Fruit fly (Drosophila melanogaster) whole organism, embryonic: ENCODE results near the gene aru.
A peak's percentile ranks its signal among the peaks of the same experiment; 100 is the strongest.

Experiments
- ATbp ChIP-seq: fragments of 200-800 bp; sonication (Bioruptor generic); optimal IDR thresholded peaks from 2 replicates; lab custom pipeline; 2017; ENCODE audit warnings: missing biosample characterization, mild to moderate bottlenecking, missing genetic modification characterization, missing genetic modification reagents
- Ada2b ChIP-seq: fragments of 200-800 bp; sonication (Bioruptor generic); IDR thresholded peaks from 2 replicates; pipeline ENCODE4 v1.3.6; 2022; ENCODE audit warnings: missing biosample characterization, missing genetic modification characterization
- Bteb2 ChIP-seq: fragments of 200-800 bp; sonication (Bioruptor generic); optimal IDR thresholded peaks from 2 replicates; lab custom pipeline; 2016; ENCODE audit warnings: missing biosample characterization, missing genetic modification characterization
- CG11247 ChIP-seq: fragments of 200-800 bp; sonication (Bioruptor generic); IDR thresholded peaks from 2 replicates; pipeline ENCODE4 v1.3.6; 2022; ENCODE audit warnings: missing biosample characterization, missing genetic modification characterization
- CG12104 ChIP-seq: fragments of 200-800 bp; sonication (Bioruptor generic); optimal IDR thresholded peaks from 3 replicates; lab custom pipeline; 2016; ENCODE audit warnings: missing biosample characterization, missing genetic modification characterization
- CG12299 ChIP-seq: fragments of 200-800 bp; sonication (Bioruptor generic); optimal IDR thresholded peaks from 2 replicates; lab custom pipeline; 2018; ENCODE audit warnings: missing biosample characterization, mild to moderate bottlenecking, missing genetic modification characterization
- CG12659 ChIP-seq: fragments of 200-800 bp; sonication (Bioruptor generic); optimal IDR thresholded peaks from 3 replicates; lab custom pipeline; 2017; ENCODE audit warnings: mild to moderate bottlenecking, missing biosample characterization, missing genetic modification reagents, missing genetic modification characterization
- CG13894 ChIP-seq: fragments of 200-800 bp; sonication (Bioruptor generic); optimal IDR thresholded peaks from 3 replicates; lab custom pipeline; 2018; ENCODE audit warnings: missing biosample characterization, mild to moderate bottlenecking, missing genetic modification characterization, moderate library complexity
- CG15073 ChIP-seq: fragments of 200-800 bp; sonication (Bioruptor generic); optimal IDR thresholded peaks from 2 replicates; lab custom pipeline; 2016; ENCODE audit warnings: missing biosample characterization, missing genetic modification characterization
- CG1529 ChIP-seq: fragments of 200-800 bp; sonication (Bioruptor generic); optimal IDR thresholded peaks from 3 replicates; lab custom pipeline; 2018; ENCODE audit warnings: missing biosample characterization, missing genetic modification characterization
- CG17568 ChIP-seq: fragments of 200-800 bp; sonication (Bioruptor generic); optimal IDR thresholded peaks from 2 replicates; lab custom pipeline; 2018; ENCODE audit warnings: missing biosample characterization, mild to moderate bottlenecking, missing genetic modification characterization, moderate library complexity
- CG3163 ChIP-seq: fragments of 200-800 bp; sonication (Bioruptor generic); optimal IDR thresholded peaks from 3 replicates; lab custom pipeline; 2016; ENCODE audit warnings: missing biosample characterization, missing genetic modification characterization
- CG32772 ChIP-seq: fragments of 200-800 bp; sonication (Bioruptor generic); IDR thresholded peaks from 2 replicates; pipeline ENCODE4 v1.3.6; 2022; ENCODE audit warnings: missing biosample characterization, missing genetic modification characterization
- CG3281 ChIP-seq: fragments of 200-800 bp; sonication (Bioruptor generic); optimal IDR thresholded peaks from 3 replicates; lab custom pipeline; 2017; ENCODE audit warnings: missing biosample characterization, mild to moderate bottlenecking, missing genetic modification characterization
- CG34224 ChIP-seq: fragments of 200-800 bp; sonication (Bioruptor generic); IDR thresholded peaks from 3 replicates; pipeline ENCODE4 v1.3.6; 2022; ENCODE audit warnings: missing biosample characterization, missing genetic modification characterization; ENCODE audit not compliant: partially characterized antibody
- CG4328 ChIP-seq: fragments of 200-800 bp; sonication (Bioruptor generic); optimal IDR thresholded peaks from 3 replicates; lab custom pipeline; 2017; ENCODE audit warnings: missing biosample characterization, missing genetic modification reagents, missing genetic modification characterization
- CG7556 ChIP-seq: fragments of 200-800 bp; sonication (Bioruptor generic); optimal IDR thresholded peaks from 2 replicates; lab custom pipeline; 2017; ENCODE audit warnings: missing biosample characterization, mild to moderate bottlenecking, missing genetic modification characterization
- CG7928 ChIP-seq: fragments of 200-800 bp; sonication (Bioruptor generic); optimal IDR thresholded peaks from 2 replicates; lab custom pipeline; 2017; ENCODE audit warnings: missing biosample characterization, mild to moderate bottlenecking, missing genetic modification characterization
- D19A ChIP-seq: fragments of 200-800 bp; optimal IDR thresholded peaks from 3 replicates; lab custom pipeline; 2019; ENCODE audit warnings: missing biosample characterization, mild to moderate bottlenecking, missing genetic modification characterization, moderate library complexity
- Deaf1 ChIP-seq: fragments of 200-800 bp; optimal IDR thresholded peaks from 3 replicates; lab custom pipeline; 2019; ENCODE audit warnings: missing biosample characterization, mild to moderate bottlenecking, missing genetic modification characterization, moderate library complexity
- E2f1 ChIP-seq: fragments of 200-800 bp; sonication (Bioruptor generic); IDR thresholded peaks from 2 replicates; pipeline ENCODE4 v1.3.6; 2022; ENCODE audit warnings: missing biosample characterization, missing genetic modification characterization
- Jarid2 ChIP-seq: fragments of 200-800 bp; sonication (Bioruptor generic); optimal IDR thresholded peaks from 3 replicates; lab custom pipeline; 2017; ENCODE audit warnings: mild to moderate bottlenecking, missing biosample characterization, missing genetic modification reagents, missing genetic modification characterization
- Lhr ChIP-seq: fragments of 200-800 bp; sonication (Bioruptor generic); optimal IDR thresholded peaks from 3 replicates; lab custom pipeline; 2017; ENCODE audit warnings: mild to moderate bottlenecking, missing biosample characterization, missing genetic modification reagents, missing genetic modification characterization
- Lpt ChIP-seq: fragments of >200 bp; optimal IDR thresholded peaks from 2 replicates; lab custom pipeline; 2018; ENCODE audit warnings: missing biosample characterization, missing genetic modification characterization
- Med ChIP-seq: fragments of 200-800 bp; sonication (Bioruptor generic); peaks from one replicate; lab custom pipeline; 2016; ENCODE audit warnings: missing biosample characterization, missing genetic modification characterization, mild to moderate bottlenecking, inconsistent platforms, moderate library complexity
- Pdp1 ChIP-seq, 2 experiments: fragments of 200-800 bp; sonication (Bioruptor generic); optimal IDR thresholded peaks; 3 replicates each; lab custom pipeline; 2016; ENCODE audit warnings: missing biosample characterization in 2 of 2, missing genetic modification characterization in 2 of 2, mild to moderate bottlenecking in 1 of 2, moderate library complexity in 1 of 2
- Stat92E ChIP-seq, 3 experiments: fragments of >200 bp in 2 of 3; fragments of 200-800 bp in 1 of 3; sonication (Bioruptor generic) in 1 of 3; optimal IDR thresholded peaks; 2 replicates each; lab custom pipeline; 2017 to 2019; ENCODE audit warnings: missing biosample characterization in 3 of 3, missing genetic modification characterization in 3 of 3, mild to moderate bottlenecking in 1 of 3, moderate library complexity in 1 of 3
- Xbp1 ChIP-seq: fragments of 200-800 bp; sonication (Bioruptor generic); optimal IDR thresholded peaks from 3 replicates; lab custom pipeline; 2016; ENCODE audit warnings: missing biosample characterization, mild to moderate bottlenecking, missing genetic modification characterization
- al ChIP-seq: fragments of 200-800 bp; sonication (Bioruptor generic); IDR thresholded peaks from 2 replicates; pipeline ENCODE4 v1.3.6; 2022; ENCODE audit warnings: missing biosample characterization, missing genetic modification characterization
- ap ChIP-seq: fragments of 200-800 bp; sonication (Bioruptor generic); IDR thresholded peaks from 2 replicates; pipeline ENCODE4 v1.3.6; 2022; ENCODE audit warnings: missing biosample characterization, missing genetic modification characterization
- chinmo ChIP-seq: fragments of 200-800 bp; sonication (Bioruptor generic); IDR thresholded peaks from 4 replicates; pipeline ENCODE4 v1.3.6; 2022; ENCODE audit warnings: missing biosample characterization, missing genetic modification characterization; ENCODE audit not compliant: partially characterized antibody
- chn ChIP-seq: fragments of 200-800 bp; sonication (Bioruptor generic); optimal IDR thresholded peaks from 2 replicates; lab custom pipeline; 2016; ENCODE audit warnings: missing biosample characterization, missing genetic modification characterization
- dmrt11E ChIP-seq: fragments of 200-800 bp; sonication (Bioruptor generic); optimal IDR thresholded peaks from 3 replicates; lab custom pipeline; 2018; ENCODE audit warnings: missing biosample characterization, mild to moderate bottlenecking, missing genetic modification characterization, moderate library complexity
- fd96Cb ChIP-seq: fragments of 200-800 bp; sonication (Bioruptor generic); optimal IDR thresholded peaks from 2 replicates; lab custom pipeline; 2018; ENCODE audit warnings: missing biosample characterization, mild to moderate bottlenecking, missing genetic modification characterization, moderate library complexity
- gcm2 ChIP-seq: fragments of 200-800 bp; sonication (Bioruptor generic); optimal IDR thresholded peaks from 2 replicates; lab custom pipeline; 2016; ENCODE audit warnings: missing biosample characterization, missing genetic modification characterization
- hbn ChIP-seq: fragments of 200-800 bp; sonication (Bioruptor generic); IDR thresholded peaks from 2 replicates; pipeline ENCODE4 v1.3.6; 2022; ENCODE audit warnings: missing biosample characterization, missing genetic modification characterization; ENCODE audit not compliant: partially characterized antibody
- ken ChIP-seq: fragments of 200-800 bp; sonication (Bioruptor generic); IDR thresholded peaks from 3 replicates; pipeline ENCODE4 v1.3.6; 2022; ENCODE audit warnings: missing biosample characterization, missing genetic modification characterization
- pros ChIP-seq: fragments of 200-800 bp; sonication (Bioruptor generic); optimal IDR thresholded peaks from 3 replicates; lab custom pipeline; 2019; ENCODE audit warnings: missing biosample characterization, mild to moderate bottlenecking, missing genetic modification characterization, moderate library complexity
- run ChIP-seq: fragments of 200-800 bp; sonication (Bioruptor generic); optimal IDR thresholded peaks from 3 replicates; lab custom pipeline; 2018; ENCODE audit warnings: missing biosample characterization, mild to moderate bottlenecking, missing genetic modification characterization
- sens-2 ChIP-seq: fragments of 200-800 bp; sonication (Bioruptor generic); IDR thresholded peaks from 2 replicates; pipeline ENCODE4 v1.3.6; 2022; ENCODE audit warnings: missing biosample characterization, missing genetic modification characterization
- sqz ChIP-seq: fragments of 200-800 bp; sonication (Bioruptor generic); optimal IDR thresholded peaks from 3 replicates; lab custom pipeline; 2018; ENCODE audit warnings: missing biosample characterization, mild to moderate bottlenecking, missing genetic modification characterization
- stwl ChIP-seq: fragments of 200-800 bp; sonication (Bioruptor generic); optimal IDR thresholded peaks from 3 replicates; lab custom pipeline; 2018; ENCODE audit warnings: missing biosample characterization, mild to moderate bottlenecking, missing genetic modification characterization, moderate library complexity
- trh ChIP-seq: fragments of 200-800 bp; sonication (Bioruptor generic); optimal IDR thresholded peaks from 2 replicates; lab custom pipeline; 2016; ENCODE audit warnings: missing biosample characterization, missing genetic modification characterization
- zfh1 ChIP-seq: fragments of 200-800 bp; sonication (Bioruptor generic); IDR thresholded peaks from 3 replicates; pipeline ENCODE4 v1.3.6; 2022; ENCODE audit warnings: missing biosample characterization, missing genetic modification characterization

aru gene

DNA sequence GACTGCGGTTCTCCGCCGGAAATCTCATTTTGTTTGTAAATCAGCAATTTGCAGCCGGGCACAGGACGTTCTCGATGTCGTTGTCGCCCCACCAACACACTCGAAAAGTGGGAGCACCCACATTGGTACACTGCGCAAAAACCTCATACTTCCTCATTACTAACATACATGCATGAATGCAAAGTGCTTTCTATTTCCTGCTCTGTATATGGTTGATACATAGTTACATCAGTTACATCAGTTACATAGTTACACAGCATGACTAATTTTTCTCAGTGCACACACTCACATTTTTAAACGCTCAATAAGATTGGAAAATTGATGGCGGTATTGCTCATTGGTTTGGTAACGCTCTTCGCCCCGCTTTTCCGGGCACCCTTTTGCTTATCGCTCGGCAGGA is 29.0 kb upstream of the aru start (continued):
- TF ChIP-seq CG4328 (GFP tag; lab: Kevin White, UChicago) (no peak), Lpt (GFP tag; lab: Kevin White, UChicago) (no peak), CG32772 (GFP tag; lab: Robert Waterston, UW) (no peak), Deaf1 (tag; lab: Kevin White, UChicago) (no peak), CG11247 (no peak), CG7928 (GFP tag; lab: Kevin White, UChicago) (no peak), sens-2 (no peak), run (no peak), chn (no peak), Lhr (GFP tag; lab: Kevin White, UChicago) (no peak), CG3281 (GFP tag; lab: Kevin White, UChicago) (peak; percentile 16), chinmo (no peak), ap (no peak), D19A (tag; lab: Kevin White, UChicago) (no peak), CG15073 (GFP tag; lab: Kevin White, UChicago) (no peak), CG3163 (no peak), Jarid2 (GFP tag; lab: Kevin White, UChicago) (no peak), pros (GFP tag; lab: Kevin White, UChicago) (no peak), CG13894 (tag; lab: Kevin White, UChicago) (no peak), sqz (GFP tag; lab: Kevin White, UChicago) (no peak), CG1529 (GFP tag; lab: Kevin White, UChicago) (no peak), stwl (no peak), al (GFP tag; lab: Robert Waterston, UW) (no peak), ATbp (peak; percentile 36), E2f1 (no peak), dmrt11E (no peak), ken (0 out of 3 replicates have a peak, but pooled peaks have one; percentile 30), gcm2 (GFP tag; lab: Kevin White, UChicago) (no peak), zfh1 (GFP tag; lab: Robert Waterston, UW) (peak; percentile 30; the same call in 1 of the 3 replicates), Bteb2 (GFP tag; lab: Kevin White, UChicago) (no peak), CG12659 (peak; percentile 19), Xbp1 (GFP tag; lab: Kevin White, UChicago) (peak; percentile 3), fd96Cb (tag; lab: Kevin White, UChicago) (peak; percentile 14), Stat92E (GFP tag; optimal IDR thresholded peaks at IDR 0.05; lab: Kevin White, UChicago) (no peak), hbn (no peak), trh (GFP tag; lab: Kevin White, UChicago) (no peak), CG12104 (GFP tag; lab: Kevin White, UChicago) (no peak), Med (GFP tag; lab: Kevin White, UChicago) (peak; percentile 76), CG7556 (no peak), Ada2b (GFP tag; lab: Robert Waterston, UW) (no peak), CG17568 (GFP tag; lab: Kevin White, UChicago) (no peak), Pdp1 (GFP tag; optimal IDR thresholded peaks at IDR 0.05; lab: Kevin White, UChicago) (no peak), CG12299 (no peak), CG34224 (GFP tag; lab: Robert Waterston, UW) (no peak)
